Worm (Caenorhabditis elegans) whole organism, mixed stage, embryonic: ENCODE data around the gene T07D3.4.
"Not testable (repeated sequence)": the region's sequence is repeated elsewhere in the genome, so short reads cannot be mapped to it uniquely, and the experiment has no call there.

Source experiments
- M03D4.4 ChIP-seq: sonication (generic microtip); optimal IDR thresholded peaks from 2 replicates; lab custom pipeline; 2017; ENCODE audit warnings: mild to moderate bottlenecking, missing genetic modification characterization, missing compliant biosample characterization
- bed-3 ChIP-seq: fragments of 200-800 bp; sonication (Bioruptor generic); optimal IDR thresholded peaks from 3 replicates; lab custom pipeline; 2018; ENCODE audit warnings: mild to moderate bottlenecking, missing genetic modification characterization, moderate library complexity, missing compliant biosample characterization
- ceh-39 ChIP-seq: fragments of 150-350 bp; optimal IDR thresholded peaks from 2 replicates; lab custom pipeline; 2014; ENCODE audit warnings: missing biosample characterization, missing genetic modification characterization
- ceh-43 ChIP-seq: fragments of 200-800 bp; sonication (Bioruptor generic); optimal IDR thresholded peaks from 2 replicates; lab custom pipeline; 2018; ENCODE audit warnings: mild to moderate bottlenecking, missing genetic modification characterization, moderate library complexity, missing compliant biosample characterization
- ceh-83 ChIP-seq: fragments of 200-800 bp; sonication (Bioruptor generic); optimal IDR thresholded peaks from 2 replicates; lab custom pipeline; 2018; ENCODE audit warnings: mild to moderate bottlenecking, missing genetic modification characterization, missing compliant biosample characterization
- drap-1 ChIP-seq: fragments of 200-800 bp; sonication (Bioruptor generic); optimal IDR thresholded peaks from 3 replicates; lab custom pipeline; 2018; ENCODE audit warnings: mild to moderate bottlenecking, missing genetic modification characterization, missing compliant biosample characterization
- elt-1 ChIP-seq: sonication (generic microtip); optimal IDR thresholded peaks from 2 replicates; lab custom pipeline; 2017; ENCODE audit warnings: missing genetic modification characterization, mild to moderate bottlenecking, missing compliant biosample characterization, antibody characterized with exemption, moderate library complexity, borderline replicate concordance; ENCODE audit not compliant: insufficient read depth
- ham-2 ChIP-seq: fragments of 200-800 bp; sonication (Bioruptor generic); optimal IDR thresholded peaks from 2 replicates; lab custom pipeline; 2018; ENCODE audit warnings: mild to moderate bottlenecking, missing genetic modification characterization, missing compliant biosample characterization
- hlh-1 ChIP-seq: fragments of 150-350 bp; optimal IDR thresholded peaks from 2 replicates; lab custom pipeline; 2014; ENCODE audit warnings: missing biosample characterization, missing genetic modification reagents, missing genetic modification characterization
- lin-13 ChIP-seq: fragments of 150-350 bp; optimal IDR thresholded peaks from 2 replicates; lab custom pipeline; 2014; ENCODE audit warnings: missing biosample characterization, missing genetic modification characterization
- lsy-2 ChIP-seq: fragments of 150-350 bp; optimal IDR thresholded peaks from 2 replicates; lab custom pipeline; 2014; ENCODE audit warnings: missing biosample characterization, missing genetic modification characterization
- mab-5 ChIP-seq: fragments of 150-350 bp; optimal IDR thresholded peaks from 2 replicates; lab custom pipeline; 2014; ENCODE audit warnings: missing biosample characterization, missing genetic modification characterization
- mep-1 ChIP-seq: fragments of 150-350 bp; optimal IDR thresholded peaks from 2 replicates; lab custom pipeline; 2017; ENCODE audit warnings: missing biosample characterization, missing genetic modification reagents, missing genetic modification characterization, inconsistent platforms
- mls-2 ChIP-seq: sonication (generic microtip); optimal IDR thresholded peaks from 2 replicates; lab custom pipeline; 2016; ENCODE audit warnings: mild to moderate bottlenecking, missing genetic modification characterization, moderate library complexity, missing compliant biosample characterization
- nhr-2 ChIP-seq: fragments of 150-350 bp; optimal IDR thresholded peaks from 2 replicates; lab custom pipeline; 2014; ENCODE audit warnings: missing biosample characterization, missing genetic modification characterization
- nhr-28 ChIP-seq: fragments of 150-350 bp; optimal IDR thresholded peaks from 2 replicates; lab custom pipeline; 2014; ENCODE audit warnings: missing biosample characterization, missing genetic modification characterization
- nhr-76 ChIP-seq: sonication (generic microtip); optimal IDR thresholded peaks from 2 replicates; lab custom pipeline; 2017; ENCODE audit warnings: missing biosample characterization, missing genetic modification characterization
- pha-4 ChIP-seq: fragments of 150-350 bp; optimal IDR thresholded peaks from 2 replicates; lab custom pipeline; 2018; ENCODE audit warnings: missing biosample characterization, missing genetic modification reagents, missing genetic modification characterization
- sem-2 ChIP-seq: fragments of 200-800 bp; sonication (Bioruptor generic); optimal IDR thresholded peaks from 2 replicates; lab custom pipeline; 2018; ENCODE audit warnings: mild to moderate bottlenecking, missing genetic modification characterization, missing compliant biosample characterization
- snpc-4 ChIP-seq: fragments of 150-350 bp; optimal IDR thresholded peaks from 2 replicates; lab custom pipeline; 2014; ENCODE audit warnings: missing biosample characterization, missing genetic modification characterization
- sptf-1 ChIP-seq: sonication (generic microtip); optimal IDR thresholded peaks from 2 replicates; lab custom pipeline; 2017; ENCODE audit warnings: mild to moderate bottlenecking, missing genetic modification characterization, moderate library complexity, missing compliant biosample characterization
- tbx-8 ChIP-seq: fragments of 200-800 bp; sonication (Bioruptor generic); optimal IDR thresholded peaks from 2 replicates; lab custom pipeline; 2018; ENCODE audit warnings: mild to moderate bottlenecking, missing genetic modification characterization, moderate library complexity, missing compliant biosample characterization
- unc-120 ChIP-seq: sonication (generic microtip); optimal IDR thresholded peaks from 2 replicates; lab custom pipeline; 2017; ENCODE audit warnings: missing genetic modification characterization, missing compliant biosample characterization; ENCODE audit not compliant: poor library complexity, severe bottlenecking
- unc-39 ChIP-seq: fragments of 150-350 bp; optimal IDR thresholded peaks from 2 replicates; lab custom pipeline; 2014; ENCODE audit warnings: missing biosample characterization, missing genetic modification characterization
- unc-62 ChIP-seq: fragments of 150-350 bp; optimal IDR thresholded peaks from 2 replicates; lab custom pipeline; 2014; ENCODE audit warnings: missing biosample characterization, missing genetic modification reagents, missing genetic modification characterization
- zip-8 ChIP-seq: fragments of 150-350 bp; optimal IDR thresholded peaks from 2 replicates; lab custom pipeline; 2014; ENCODE audit warnings: missing biosample characterization, missing genetic modification characterization
- ztf-11 ChIP-seq: fragments of 150-350 bp; optimal IDR thresholded peaks from 2 replicates; lab custom pipeline; 2014; ENCODE audit warnings: missing biosample characterization, missing genetic modification characterization

Gene T07D3.4

DNA sequence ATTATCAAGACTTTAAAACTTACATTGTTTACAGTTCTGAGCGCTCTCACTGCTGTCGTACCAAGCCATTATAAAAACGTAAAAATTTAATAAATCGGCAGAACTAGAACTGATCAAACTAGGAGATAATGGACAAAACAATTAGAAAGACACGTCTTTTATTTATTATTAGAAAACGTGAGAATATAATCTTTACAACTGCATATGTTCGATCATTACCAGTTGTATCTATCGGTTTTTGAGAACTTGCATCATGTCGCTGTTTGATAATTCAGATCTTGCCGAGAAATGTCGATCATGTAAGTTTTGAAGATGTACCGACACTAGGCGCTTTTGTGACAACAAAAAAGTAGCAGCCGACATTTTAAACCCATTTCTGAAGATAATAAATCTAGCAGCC is 42.5 kb upstream of the T07D3.4 start, which contains the start of gene F28A10.7:
F28A10.7 (minus strand) TSS at position 101 of the 400 bp plus-strand sequence.
- TF ChIP-seq tbx-8 (no peak), ceh-39 (no peak), ceh-43 (GFP tag; lab: Kevin White, UChicago) (no peak), ztf-11 (tag; lab: Kevin White, UChicago) (no peak), sptf-1 (tag; lab: Kevin White, UChicago) (no peak), mep-1 (tag; lab: Kevin White, UChicago) (no peak), mab-5 (tag; lab: Kevin White, UChicago) (no peak)

DNA sequence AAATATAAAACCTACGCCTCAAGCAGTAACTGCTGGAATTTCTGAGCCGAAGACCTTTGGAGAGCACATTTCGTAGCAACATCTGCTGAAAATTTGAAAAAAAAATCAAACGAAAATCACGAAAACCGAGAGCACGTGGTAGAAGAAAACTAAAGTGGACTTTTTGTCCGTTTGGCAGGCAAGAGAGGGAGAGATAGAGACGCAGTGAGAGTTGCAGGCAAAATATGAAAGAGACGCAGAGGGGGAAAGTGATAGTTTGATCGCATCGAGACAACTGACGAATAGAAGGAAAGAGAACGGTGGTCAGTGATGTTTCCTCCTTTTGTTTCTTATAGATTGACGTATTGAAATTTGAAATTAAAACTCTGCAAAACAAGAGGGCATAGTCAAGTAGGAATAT is 39.6 kb upstream of the T07D3.4 start, which contains the start of the genes acdh-9 and F28A10.13:
acdh-9 (minus strand) TSS at position 85 of the 400 bp plus-strand sequence.
F28A10.13 (plus strand) TSS at position 294 of the 400 bp plus-strand sequence.
- TF ChIP-seq unc-62 (GFP tag; lab: Kevin White, UChicago) (peak; percentile 70), zip-8 (no peak), unc-120 (tag; lab: Kevin White, UChicago) (peak; percentile 2), mep-1 (tag; lab: Kevin White, UChicago) (peak; percentile 3), ham-2 (GFP tag; lab: Kevin White, UChicago) (no peak), pha-4 (tag; lab: Kevin White, UChicago) (no peak), hlh-1 (peak; percentile 93), sem-2 (GFP tag; lab: Kevin White, UChicago) (no peak)

DNA sequence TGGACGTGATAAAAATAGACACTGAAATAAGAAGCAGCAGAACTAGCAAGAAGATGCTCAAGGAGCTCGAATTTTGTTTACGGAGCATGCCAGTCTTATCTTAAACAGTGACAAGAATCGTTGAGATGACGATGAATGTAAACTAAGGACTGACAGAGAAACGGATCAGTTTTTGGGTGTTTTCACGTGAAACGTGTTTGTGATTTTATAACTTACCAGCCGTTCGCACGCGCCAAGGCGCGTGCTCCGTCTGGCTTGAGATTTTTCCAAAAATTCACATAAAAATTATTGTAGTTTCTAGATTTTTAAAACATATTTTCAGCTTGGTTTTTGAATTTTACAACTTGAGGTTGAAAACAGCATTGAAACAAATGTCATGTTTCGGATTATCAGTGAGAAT is 37.5 kb upstream of the T07D3.4 start, which contains the start of gene F28A10.5:
F28A10.5 (minus strand) TSS at position 101 of the 400 bp plus-strand sequence.
- TF ChIP-seq sem-2 (GFP tag; lab: Kevin White, UChicago); elt-1 (tag; lab: Kevin White, UChicago); nhr-2 (tag; lab: Kevin White, UChicago): not testable (repeated sequence)

DNA sequence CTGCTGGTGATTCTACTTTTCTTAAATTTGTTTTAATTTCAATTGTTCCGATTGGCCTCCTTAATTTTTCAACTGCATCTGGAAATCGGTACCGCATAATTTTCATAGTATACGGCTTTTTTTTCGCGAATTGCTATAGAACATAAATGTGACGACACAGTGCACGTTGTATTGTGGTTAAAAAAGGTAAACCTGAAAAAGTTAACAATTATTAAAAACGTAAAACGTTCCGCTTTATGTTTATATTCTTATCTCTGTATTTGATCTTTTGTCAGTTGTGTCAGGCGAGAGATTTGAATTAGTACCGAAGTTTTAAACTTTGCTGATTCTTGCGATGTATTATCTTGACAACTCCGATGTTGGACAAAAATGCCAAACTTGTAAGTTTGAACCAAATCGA is 26.5 kb upstream of the T07D3.4 start, which contains the start of gene Y46B2A.4:
Y46B2A.4 (plus strand) TSS at position 301 of the 400 bp plus-strand sequence.
- TF ChIP-seq ztf-11 (tag; lab: Kevin White, UChicago) (no peak), ham-2 (GFP tag; lab: Kevin White, UChicago) (no peak), bed-3 (GFP tag; lab: Kevin White, UChicago) (no peak), nhr-28 (tag; lab: Kevin White, UChicago) (no peak), pha-4 (tag; lab: Kevin White, UChicago) (no peak), nhr-76 (tag; lab: Kevin White, UChicago) (no peak), lsy-2 (no peak), lin-13 (no peak), tbx-8 (no peak), drap-1 (no peak), mab-5 (tag; lab: Kevin White, UChicago) (no peak), ceh-83 (GFP tag; lab: Kevin White, UChicago) (no peak)

DNA sequence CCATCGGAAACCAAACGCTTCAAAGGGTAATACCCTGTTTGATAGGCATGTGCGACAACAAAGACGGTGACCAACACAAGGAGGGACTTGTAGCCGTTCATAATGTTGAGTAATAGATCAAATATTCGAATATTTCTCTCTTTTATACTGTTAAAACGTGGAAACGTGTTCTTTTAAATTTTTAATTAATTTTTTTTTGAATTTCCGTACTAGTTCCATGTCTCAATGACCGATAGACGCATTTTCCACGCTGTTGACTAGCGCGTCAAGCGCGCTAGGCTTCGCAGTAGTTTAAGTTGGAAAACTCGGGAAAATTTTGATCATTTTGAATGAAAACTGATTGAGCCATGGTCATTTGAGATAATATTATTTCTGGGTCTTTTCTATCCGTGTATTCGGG is 21.3 kb upstream of the T07D3.4 start, which contains the start of gene Y46B2A.3:
Y46B2A.3 (minus strand) TSS at position 101 of the 400 bp plus-strand sequence.
- TF ChIP-seq mls-2 (tag; lab: Kevin White, UChicago): no peak
- TF ChIP-seq nhr-2 (tag; lab: Kevin White, UChicago): no peak
- no peak for TF ChIP-seq nhr-28 (tag; lab: Kevin White, UChicago)
- TF ChIP-seq ceh-83 (GFP tag; lab: Kevin White, UChicago): no peak
- no peak for TF ChIP-seq unc-39 (tag; lab: Kevin White, UChicago)
- TF ChIP-seq nhr-76 (tag; lab: Kevin White, UChicago): no peak
- TF ChIP-seq unc-62 (GFP tag; lab: Kevin White, UChicago): no peak
- no peak for TF ChIP-seq lsy-2
- TF ChIP-seq M03D4.4 (tag; lab: Kevin White, UChicago): no peak
- TF ChIP-seq snpc-4 (tag; lab: Kevin White, UChicago): no peak
- TF ChIP-seq tbx-8: no peak
- TF ChIP-seq mab-5 (tag; lab: Kevin White, UChicago): no peak
- no peak for TF ChIP-seq sem-2 (GFP tag; lab: Kevin White, UChicago)
- no peak for TF ChIP-seq ceh-43 (GFP tag; lab: Kevin White, UChicago)
- TF ChIP-seq mep-1 (tag; lab: Kevin White, UChicago): no peak
- TF ChIP-seq, all 35 proteins: peak for 0
